Worm (Caenorhabditis elegans) whole organism, mixed stage, embryonic: Measurements from ENCODE around the gene Y102F5A.1.

Experiments
- M03D4.4 ChIP-seq: sonication (generic microtip); optimal IDR thresholded peaks from 2 replicates; lab custom pipeline; 2017; ENCODE audit warnings: mild to moderate bottlenecking, missing genetic modification characterization, missing compliant biosample characterization
- bed-3 ChIP-seq: fragments of 200-800 bp; sonication (Bioruptor generic); optimal IDR thresholded peaks from 3 replicates; lab custom pipeline; 2018; ENCODE audit warnings: mild to moderate bottlenecking, missing genetic modification characterization, moderate library complexity, missing compliant biosample characterization
- blmp-1 ChIP-seq: fragments of 150-350 bp; optimal IDR thresholded peaks from 2 replicates; lab custom pipeline; 2014; ENCODE audit warnings: missing biosample characterization, missing genetic modification characterization
- ceh-39 ChIP-seq: fragments of 150-350 bp; optimal IDR thresholded peaks from 2 replicates; lab custom pipeline; 2014; ENCODE audit warnings: missing biosample characterization, missing genetic modification characterization
- ceh-43 ChIP-seq: fragments of 200-800 bp; sonication (Bioruptor generic); optimal IDR thresholded peaks from 2 replicates; lab custom pipeline; 2018; ENCODE audit warnings: mild to moderate bottlenecking, missing genetic modification characterization, moderate library complexity, missing compliant biosample characterization
- ceh-83 ChIP-seq: fragments of 200-800 bp; sonication (Bioruptor generic); optimal IDR thresholded peaks from 2 replicates; lab custom pipeline; 2018; ENCODE audit warnings: mild to moderate bottlenecking, missing genetic modification characterization, missing compliant biosample characterization
- cnd-1 ChIP-seq: fragments of 200-800 bp; sonication (Bioruptor generic); optimal IDR thresholded peaks from 2 replicates; lab custom pipeline; 2018; ENCODE audit warnings: mild to moderate bottlenecking, missing genetic modification characterization, missing compliant biosample characterization
- drap-1 ChIP-seq: fragments of 200-800 bp; sonication (Bioruptor generic); optimal IDR thresholded peaks from 3 replicates; lab custom pipeline; 2018; ENCODE audit warnings: mild to moderate bottlenecking, missing genetic modification characterization, missing compliant biosample characterization
- elt-1 ChIP-seq: sonication (generic microtip); optimal IDR thresholded peaks from 2 replicates; lab custom pipeline; 2017; ENCODE audit warnings: missing genetic modification characterization, mild to moderate bottlenecking, missing compliant biosample characterization, antibody characterized with exemption, moderate library complexity, borderline replicate concordance; ENCODE audit not compliant: insufficient read depth
- elt-3 ChIP-seq: fragments of 150-350 bp; optimal IDR thresholded peaks from 2 replicates; lab custom pipeline; 2014; ENCODE audit warnings: missing biosample characterization, missing genetic modification characterization
- flh-1 ChIP-seq: fragments of 200-800 bp; sonication (Bioruptor generic); optimal IDR thresholded peaks from 2 replicates; lab custom pipeline; 2018; ENCODE audit warnings: mild to moderate bottlenecking, missing genetic modification characterization, moderate library complexity, missing compliant biosample characterization
- ham-2 ChIP-seq: fragments of 200-800 bp; sonication (Bioruptor generic); optimal IDR thresholded peaks from 2 replicates; lab custom pipeline; 2018; ENCODE audit warnings: mild to moderate bottlenecking, missing genetic modification characterization, missing compliant biosample characterization
- hlh-1 ChIP-seq: fragments of 150-350 bp; optimal IDR thresholded peaks from 2 replicates; lab custom pipeline; 2014; ENCODE audit warnings: missing biosample characterization, missing genetic modification reagents, missing genetic modification characterization
- lin-13 ChIP-seq: fragments of 150-350 bp; optimal IDR thresholded peaks from 2 replicates; lab custom pipeline; 2014; ENCODE audit warnings: missing biosample characterization, missing genetic modification characterization
- lin-32 ChIP-seq: fragments of 200-800 bp; sonication (Bioruptor generic); optimal IDR thresholded peaks from 2 replicates; lab custom pipeline; 2018; ENCODE audit warnings: mild to moderate bottlenecking, missing genetic modification characterization, missing compliant biosample characterization
- lsy-2 ChIP-seq: fragments of 150-350 bp; optimal IDR thresholded peaks from 2 replicates; lab custom pipeline; 2014; ENCODE audit warnings: missing biosample characterization, missing genetic modification characterization
- mab-5 ChIP-seq: fragments of 150-350 bp; optimal IDR thresholded peaks from 2 replicates; lab custom pipeline; 2014; ENCODE audit warnings: missing biosample characterization, missing genetic modification characterization
- mep-1 ChIP-seq: fragments of 150-350 bp; optimal IDR thresholded peaks from 2 replicates; lab custom pipeline; 2017; ENCODE audit warnings: missing biosample characterization, missing genetic modification reagents, missing genetic modification characterization, inconsistent platforms
- mls-2 ChIP-seq: sonication (generic microtip); optimal IDR thresholded peaks from 2 replicates; lab custom pipeline; 2016; ENCODE audit warnings: mild to moderate bottlenecking, missing genetic modification characterization, moderate library complexity, missing compliant biosample characterization
- nhr-12 ChIP-seq: fragments of 150-350 bp; optimal IDR thresholded peaks from 2 replicates; lab custom pipeline; 2014; ENCODE audit warnings: missing biosample characterization, missing genetic modification characterization
- nhr-2 ChIP-seq: fragments of 150-350 bp; optimal IDR thresholded peaks from 2 replicates; lab custom pipeline; 2014; ENCODE audit warnings: missing biosample characterization, missing genetic modification characterization
- nhr-237 ChIP-seq: fragments of 150-350 bp; optimal IDR thresholded peaks from 2 replicates; lab custom pipeline; 2014; ENCODE audit warnings: missing biosample characterization, missing genetic modification characterization
- nhr-28 ChIP-seq: fragments of 150-350 bp; optimal IDR thresholded peaks from 2 replicates; lab custom pipeline; 2014; ENCODE audit warnings: missing biosample characterization, missing genetic modification characterization
- pha-4 ChIP-seq: fragments of 150-350 bp; optimal IDR thresholded peaks from 2 replicates; lab custom pipeline; 2018; ENCODE audit warnings: missing biosample characterization, missing genetic modification reagents, missing genetic modification characterization
- sem-2 ChIP-seq: fragments of 200-800 bp; sonication (Bioruptor generic); optimal IDR thresholded peaks from 2 replicates; lab custom pipeline; 2018; ENCODE audit warnings: mild to moderate bottlenecking, missing genetic modification characterization, missing compliant biosample characterization
- sptf-1 ChIP-seq: sonication (generic microtip); optimal IDR thresholded peaks from 2 replicates; lab custom pipeline; 2017; ENCODE audit warnings: mild to moderate bottlenecking, missing genetic modification characterization, moderate library complexity, missing compliant biosample characterization
- tbx-8 ChIP-seq: fragments of 200-800 bp; sonication (Bioruptor generic); optimal IDR thresholded peaks from 2 replicates; lab custom pipeline; 2018; ENCODE audit warnings: mild to moderate bottlenecking, missing genetic modification characterization, moderate library complexity, missing compliant biosample characterization
- unc-120 ChIP-seq: sonication (generic microtip); optimal IDR thresholded peaks from 2 replicates; lab custom pipeline; 2017; ENCODE audit warnings: missing genetic modification characterization, missing compliant biosample characterization; ENCODE audit not compliant: poor library complexity, severe bottlenecking
- unc-39 ChIP-seq: fragments of 150-350 bp; optimal IDR thresholded peaks from 2 replicates; lab custom pipeline; 2014; ENCODE audit warnings: missing biosample characterization, missing genetic modification characterization
- unc-62 ChIP-seq: fragments of 150-350 bp; optimal IDR thresholded peaks from 2 replicates; lab custom pipeline; 2014; ENCODE audit warnings: missing biosample characterization, missing genetic modification reagents, missing genetic modification characterization
- zip-8 ChIP-seq: fragments of 150-350 bp; optimal IDR thresholded peaks from 2 replicates; lab custom pipeline; 2014; ENCODE audit warnings: missing biosample characterization, missing genetic modification characterization
- ztf-11 ChIP-seq: fragments of 150-350 bp; optimal IDR thresholded peaks from 2 replicates; lab custom pipeline; 2014; ENCODE audit warnings: missing biosample characterization, missing genetic modification characterization

Gene Y102F5A.1

ce11 chrX:11791364-11792221, 7.5 kb upstream of the Y102F5A.1 start:
- TF ChIP-seq zip-8 (tag; lab: Kevin White, UChicago) (no peak), mep-1 (tag; lab: Kevin White, UChicago) (no peak), unc-39 (no peak), sem-2 (GFP tag; lab: Kevin White, UChicago) (no peak), nhr-237 (tag; lab: Kevin White, UChicago) (no peak)
- TF ChIP-seq, all 35 proteins: peak for 0

ce11 chrX:11790600-11790999, 6.5 kb upstream of the Y102F5A.1 start:
- no peak for TF ChIP-seq lin-32 (GFP tag; lab: Kevin White, UChicago)

- TF ChIP-seq unc-39 (no peak), zip-8 (tag; lab: Kevin White, UChicago) (no peak), flh-1 (no peak), elt-3 (tag; lab: Kevin White, UChicago) (no peak), lin-32 (GFP tag; lab: Kevin White, UChicago) (no peak), sptf-1 (no peak)
These were observed 14.9 kb downstream of the Y102F5A.1 start, which contains the start of gene ttx-3 for ce11 chrX:11769278-11769677. ttx-3 (minus strand) TSS chrX:11769378.

ce11 chrX:11766432-11766831, 17.7 kb downstream of the Y102F5A.1 start:
- TF ChIP-seq pha-4 (tag; lab: Kevin White, UChicago) (no peak), nhr-2 (no peak), ceh-83 (GFP tag; lab: Kevin White, UChicago) (no peak), sem-2 (GFP tag; lab: Kevin White, UChicago) (no peak), nhr-237 (tag; lab: Kevin White, UChicago) (no peak), cnd-1 (no peak), lin-13 (tag; lab: Kevin White, UChicago) (no peak), bed-3 (GFP tag; lab: Kevin White, UChicago) (no peak), ceh-43 (no peak), zip-8 (tag; lab: Kevin White, UChicago) (no peak), tbx-8 (GFP tag; lab: Kevin White, UChicago) (no peak), drap-1 (no peak), unc-62 (GFP tag; lab: Kevin White, UChicago) (no peak), elt-3 (tag; lab: Kevin White, UChicago) (no peak), ztf-11 (tag; lab: Kevin White, UChicago) (no peak)

- TF ChIP-seq lin-32 (GFP tag; lab: Kevin White, UChicago), result peak; percentile 20
- TF ChIP-seq tbx-8 (GFP tag; lab: Kevin White, UChicago), result no peak
- TF ChIP-seq nhr-237 (tag; lab: Kevin White, UChicago), result no peak
- TF ChIP-seq, all 35 proteins: peak for 1
These were observed 18.3 kb downstream of the Y102F5A.1 start for ce11 chrX:11765860-11766259.

ce11 chrX:11758809-11759208, 25.3 kb downstream of the Y102F5A.1 start, which contains the start of gene lact-7:
lact-7 (plus strand) TSS chrX:11759109.
- TF ChIP-seq lin-13 (tag; lab: Kevin White, UChicago) (no peak), ceh-83 (GFP tag; lab: Kevin White, UChicago) (no peak), tbx-8 (GFP tag; lab: Kevin White, UChicago) (no peak), zip-8 (tag; lab: Kevin White, UChicago) (no peak), drap-1 (no peak), ceh-43 (no peak)

ce11 chrX:11757666-11758065, 26.5 kb downstream of the Y102F5A.1 start:
- peak; percentile 90 for TF ChIP-seq ceh-83 (GFP tag; lab: Kevin White, UChicago)
- peak; percentile 87 for TF ChIP-seq M03D4.4 (tag; lab: Kevin White, UChicago)
- TF ChIP-seq lsy-2 (tag; lab: Kevin White, UChicago), result no peak
- peak; percentile 6 for TF ChIP-seq hlh-1 (tag; lab: Kevin White, UChicago)
- TF ChIP-seq nhr-2, result no peak
- peak; percentile 64 for TF ChIP-seq mep-1 (tag; lab: Kevin White, UChicago)
- TF ChIP-seq mls-2, result peak; percentile 94
- TF ChIP-seq ham-2 (GFP tag; lab: Kevin White, UChicago), result peak; percentile 60
- no peak for TF ChIP-seq mab-5
- TF ChIP-seq nhr-12, result no peak
- TF ChIP-seq elt-1 (tag; lab: Kevin White, UChicago), result no peak
- TF ChIP-seq lin-32 (GFP tag; lab: Kevin White, UChicago), result peak; percentile 65
- peak; percentile 72 for TF ChIP-seq tbx-8 (GFP tag; lab: Kevin White, UChicago)
- no peak for TF ChIP-seq elt-3 (tag; lab: Kevin White, UChicago)
- TF ChIP-seq unc-62 (GFP tag; lab: Kevin White, UChicago), result peak; percentile 30
- peak; percentile 41 for TF ChIP-seq pha-4 (tag; lab: Kevin White, UChicago)
- peak; percentile 82 for TF ChIP-seq unc-120 (tag; lab: Kevin White, UChicago)
- peak; percentile 7 for TF ChIP-seq nhr-237 (tag; lab: Kevin White, UChicago)
- peak; percentile 28 for TF ChIP-seq unc-39
- peak; percentile 58 for TF ChIP-seq flh-1
- peak; percentile 24 for TF ChIP-seq lin-13 (tag; lab: Kevin White, UChicago)
- no peak for TF ChIP-seq ceh-39 (tag; lab: Kevin White, UChicago)
- no peak for TF ChIP-seq blmp-1 (tag; lab: Kevin White, UChicago)
- TF ChIP-seq zip-8 (tag; lab: Kevin White, UChicago), result no peak
- peak; percentile 86 for TF ChIP-seq cnd-1
- TF ChIP-seq nhr-28 (tag; lab: Kevin White, UChicago), result peak; percentile 29
